Fruit fly (Drosophila melanogaster) whole organism, embryonic: Measurements from ENCODE around the gene CG11550.

Source experiments
- ATbp ChIP-seq: fragments of 200-800 bp; sonication (Bioruptor generic); optimal IDR thresholded peaks from 2 replicates; lab custom pipeline; 2017; ENCODE audit warnings: missing biosample characterization, mild to moderate bottlenecking, missing genetic modification characterization, missing genetic modification reagents
- Asciz ChIP-seq: fragments of 200-800 bp; sonication (Bioruptor generic); optimal IDR thresholded peaks from 2 replicates; lab custom pipeline; 2017; ENCODE audit warnings: missing biosample characterization, mild to moderate bottlenecking, missing genetic modification characterization, missing genetic modification reagents
- B-H1 ChIP-seq: fragments of 200-800 bp; sonication (Bioruptor generic); IDR thresholded peaks from 3 replicates; pipeline ENCODE4 v1.3.6; 2022; ENCODE audit warnings: missing biosample characterization, missing genetic modification characterization
- B-H2 ChIP-seq: fragments of 200-800 bp; sonication (Bioruptor generic); optimal IDR thresholded peaks from 2 replicates; lab custom pipeline; 2018; ENCODE audit warnings: missing biosample characterization, mild to moderate bottlenecking, missing genetic modification characterization
- C15 ChIP-seq: fragments of 200-800 bp; sonication (Bioruptor generic); IDR thresholded peaks from 3 replicates; pipeline ENCODE4 v1.3.6; 2022; ENCODE audit warnings: missing biosample characterization, missing genetic modification characterization
- CG10147 ChIP-seq: fragments of 200-800 bp; sonication (Bioruptor generic); optimal IDR thresholded peaks from 2 replicates; lab custom pipeline; 2019; ENCODE audit warnings: missing biosample characterization, mild to moderate bottlenecking, missing genetic modification characterization, moderate library complexity
- CG10366 ChIP-seq: fragments of 200-800 bp; sonication (Bioruptor generic); IDR thresholded peaks from 2 replicates; pipeline ENCODE4 v1.3.6; 2022; ENCODE audit warnings: missing biosample characterization, missing genetic modification characterization
- CG1233 ChIP-seq: fragments of 200-800 bp; sonication (Bioruptor generic); optimal IDR thresholded peaks from 4 replicates; lab custom pipeline; 2018; ENCODE audit warnings: missing biosample characterization, mild to moderate bottlenecking, missing genetic modification characterization
- CG12659 ChIP-seq: fragments of 200-800 bp; sonication (Bioruptor generic); optimal IDR thresholded peaks from 3 replicates; lab custom pipeline; 2017; ENCODE audit warnings: mild to moderate bottlenecking, missing biosample characterization, missing genetic modification reagents, missing genetic modification characterization
- CG12769 ChIP-seq: fragments of 200-800 bp; sonication (Bioruptor generic); optimal IDR thresholded peaks from 2 replicates; lab custom pipeline; 2019; ENCODE audit warnings: missing biosample characterization, mild to moderate bottlenecking, missing genetic modification characterization, moderate library complexity
- CG13894 ChIP-seq: fragments of 200-800 bp; sonication (Bioruptor generic); optimal IDR thresholded peaks from 3 replicates; lab custom pipeline; 2018; ENCODE audit warnings: missing biosample characterization, mild to moderate bottlenecking, missing genetic modification characterization, moderate library complexity
- CG14014 ChIP-seq: fragments of 200-800 bp; sonication (Bioruptor generic); IDR thresholded peaks from 2 replicates; pipeline ENCODE4 v1.3.6; 2022; ENCODE audit warnings: missing biosample characterization, missing genetic modification characterization
- CG15073 ChIP-seq: fragments of 200-800 bp; sonication (Bioruptor generic); optimal IDR thresholded peaks from 2 replicates; lab custom pipeline; 2016; ENCODE audit warnings: missing biosample characterization, missing genetic modification characterization
- CG34224 ChIP-seq: fragments of 200-800 bp; sonication (Bioruptor generic); IDR thresholded peaks from 3 replicates; pipeline ENCODE4 v1.3.6; 2022; ENCODE audit warnings: missing biosample characterization, missing genetic modification characterization; ENCODE audit not compliant: partially characterized antibody
- CG4360 ChIP-seq: fragments of 200-800 bp; sonication (Bioruptor generic); IDR thresholded peaks from 2 replicates; pipeline ENCODE4 v1.3.6; 2022; ENCODE audit warnings: missing biosample characterization, missing genetic modification characterization
- CG4424 ChIP-seq: fragments of 200-800 bp; sonication (Bioruptor generic); optimal IDR thresholded peaks from 3 replicates; lab custom pipeline; 2016; ENCODE audit warnings: missing biosample characterization, missing genetic modification characterization
- CG4730 ChIP-seq: fragments of 200-800 bp; sonication (Bioruptor generic); IDR thresholded peaks from 2 replicates; pipeline ENCODE4 v1.3.6; 2022; ENCODE audit warnings: missing biosample characterization, missing genetic modification characterization
- CG4820 ChIP-seq: fragments of 200-800 bp; sonication (Bioruptor generic); optimal IDR thresholded peaks from 3 replicates; lab custom pipeline; 2016; ENCODE audit warnings: missing biosample characterization, missing genetic modification characterization
- CG6654 ChIP-seq: fragments of 200-800 bp; sonication (Bioruptor generic); optimal IDR thresholded peaks from 2 replicates; lab custom pipeline; 2017; ENCODE audit warnings: missing biosample characterization, mild to moderate bottlenecking, missing genetic modification characterization
- CG8359 ChIP-seq: fragments of 200-800 bp; sonication (Bioruptor generic); optimal IDR thresholded peaks from 2 replicates; lab custom pipeline; 2017; ENCODE audit warnings: missing biosample characterization, mild to moderate bottlenecking, missing genetic modification characterization, borderline replicate concordance
- Dek ChIP-seq: fragments of 200-800 bp; sonication (Bioruptor generic); optimal IDR thresholded peaks from 3 replicates; lab custom pipeline; 2019; ENCODE audit warnings: missing biosample characterization, mild to moderate bottlenecking, missing genetic modification characterization, moderate library complexity
- Dip2 ChIP-seq: fragments of 200-800 bp; sonication (Bioruptor generic); IDR thresholded peaks from 2 replicates; pipeline ENCODE4 v1.3.6; 2022; ENCODE audit warnings: missing biosample characterization, missing genetic modification characterization
- E2f1 ChIP-seq: fragments of 200-800 bp; sonication (Bioruptor generic); IDR thresholded peaks from 2 replicates; pipeline ENCODE4 v1.3.6; 2022; ENCODE audit warnings: missing biosample characterization, missing genetic modification characterization
- H2.0 ChIP-seq: fragments of 200-800 bp; sonication (Bioruptor generic); IDR thresholded peaks from 2 replicates; pipeline ENCODE4 v1.3.6; 2022; ENCODE audit warnings: missing biosample characterization, missing genetic modification characterization
- HLH3B ChIP-seq: fragments of 200-800 bp; sonication (Bioruptor generic); IDR thresholded peaks from 2 replicates; pipeline ENCODE4 v1.3.6; 2022; ENCODE audit warnings: missing biosample characterization, missing genetic modification characterization
- Hsf ChIP-seq: fragments of 200-800 bp; sonication (Bioruptor generic); optimal IDR thresholded peaks from 3 replicates; lab custom pipeline; 2016; ENCODE audit warnings: missing biosample characterization, missing genetic modification characterization
- Max ChIP-seq: fragments of 200-800 bp; sonication (Bioruptor generic); optimal IDR thresholded peaks from 2 replicates; lab custom pipeline; 2016; ENCODE audit warnings: missing biosample characterization, mild to moderate bottlenecking, missing genetic modification characterization
- Optix ChIP-seq: fragments of 200-800 bp; sonication (Bioruptor generic); IDR thresholded peaks from 3 replicates; pipeline ENCODE4 v1.3.6; 2022; ENCODE audit warnings: missing biosample characterization, missing genetic modification characterization
- Trl ChIP-seq, 3 experiments: fragments of >200 bp in 2 of 3; fragments of 200-800 bp in 1 of 3; sonication (Bioruptor generic) in 1 of 3; optimal IDR thresholded peaks; 2 replicates in 1 of 3; 3 replicates in 2 of 3; lab custom pipeline; 2016 to 2017; ENCODE audit warnings: missing biosample characterization in 1 of 3, missing genetic modification characterization in 1 of 3
- ab ChIP-seq: fragments of 200-800 bp; sonication (Bioruptor generic); optimal IDR thresholded peaks from 2 replicates; lab custom pipeline; 2016; ENCODE audit warnings: missing biosample characterization, missing genetic modification characterization
- ase ChIP-seq: fragments of 200-800 bp; sonication (Bioruptor generic); IDR thresholded peaks from 3 replicates; pipeline ENCODE4 v1.3.6; 2022; ENCODE audit warnings: missing biosample characterization, missing genetic modification characterization
- crol ChIP-seq: fragments of 200-800 bp; sonication (Bioruptor generic); IDR thresholded peaks from 2 replicates; pipeline ENCODE4 v1.3.6; 2022; ENCODE audit warnings: missing biosample characterization, missing genetic modification characterization
- fd3F ChIP-seq: fragments of 200-800 bp; sonication (Bioruptor generic); optimal IDR thresholded peaks from 2 replicates; lab custom pipeline; 2018; ENCODE audit warnings: missing biosample characterization, mild to moderate bottlenecking, missing genetic modification characterization, moderate library complexity
- gce ChIP-seq: fragments of 200-800 bp; sonication (Bioruptor generic); IDR thresholded peaks from 3 replicates; pipeline ENCODE4 v1.3.6; 2022; ENCODE audit warnings: missing biosample characterization, missing genetic modification characterization
- gsb ChIP-seq: fragments of 200-800 bp; sonication (Bioruptor generic); IDR thresholded peaks from 2 replicates; pipeline ENCODE4 v1.3.6; 2022; ENCODE audit warnings: missing biosample characterization, missing genetic modification characterization
- lmd ChIP-seq: fragments of 200-800 bp; sonication (Bioruptor generic); IDR thresholded peaks from 2 replicates; pipeline ENCODE4 v1.3.6; 2022; ENCODE audit warnings: missing biosample characterization, missing genetic modification characterization
- lola ChIP-seq, 3 experiments: fragments of >200 bp in 2 of 3; fragments of 200-800 bp in 1 of 3; sonication (Bioruptor generic) in 1 of 3; optimal IDR thresholded peaks; 2 replicates each; lab custom pipeline; 2017 to 2019; ENCODE audit warnings: missing biosample characterization in 3 of 3, missing genetic modification characterization in 3 of 3, mild to moderate bottlenecking in 1 of 3, moderate library complexity in 1 of 3
- otp ChIP-seq: fragments of 200-800 bp; sonication (Bioruptor generic); IDR thresholded peaks from 3 replicates; pipeline ENCODE4, ENCODE4 v1.3.6; 2022; ENCODE audit warnings: missing biosample characterization, missing genetic modification characterization
- p53 ChIP-seq: fragments of 200-800 bp; sonication (Bioruptor generic); optimal IDR thresholded peaks from 2 replicates; lab custom pipeline; 2016; ENCODE audit warnings: missing biosample characterization, missing genetic modification characterization
- pfk ChIP-seq: fragments of 200-800 bp; sonication (Bioruptor generic); optimal IDR thresholded peaks from 2 replicates; lab custom pipeline; 2018; ENCODE audit warnings: missing biosample characterization, mild to moderate bottlenecking, missing genetic modification characterization, moderate library complexity
- phol ChIP-seq: fragments of 200-800 bp; sonication (Bioruptor generic); optimal IDR thresholded peaks from 3 replicates; lab custom pipeline; 2018; ENCODE audit warnings: missing biosample characterization, mild to moderate bottlenecking, missing genetic modification characterization, moderate library complexity
- ssp ChIP-seq: fragments of 200-800 bp; sonication (Bioruptor generic); IDR thresholded peaks from 2 replicates; pipeline ENCODE4 v1.3.6; 2022; ENCODE audit warnings: missing biosample characterization, missing genetic modification characterization
- twi ChIP-seq: fragments of 200-800 bp; optimal IDR thresholded peaks from 2 replicates; lab custom pipeline; 2019; ENCODE audit warnings: missing biosample characterization, mild to moderate bottlenecking, missing genetic modification characterization, moderate library complexity
- z ChIP-seq: fragments of 200-800 bp; sonication (Bioruptor generic); IDR thresholded peaks from 3 replicates; pipeline ENCODE4 v1.3.6; 2022; ENCODE audit warnings: missing biosample characterization, missing genetic modification characterization
- zen2 ChIP-seq: fragments of 200-800 bp; sonication (Bioruptor generic); IDR thresholded peaks from 3 replicates; pipeline ENCODE4 v1.3.6; 2022; ENCODE audit warnings: missing biosample characterization, missing genetic modification characterization; ENCODE audit not compliant: partially characterized antibody
- zfh1 ChIP-seq: fragments of 200-800 bp; sonication (Bioruptor generic); IDR thresholded peaks from 3 replicates; pipeline ENCODE4 v1.3.6; 2022; ENCODE audit warnings: missing biosample characterization, missing genetic modification characterization

The CG11550 gene

DNA sequence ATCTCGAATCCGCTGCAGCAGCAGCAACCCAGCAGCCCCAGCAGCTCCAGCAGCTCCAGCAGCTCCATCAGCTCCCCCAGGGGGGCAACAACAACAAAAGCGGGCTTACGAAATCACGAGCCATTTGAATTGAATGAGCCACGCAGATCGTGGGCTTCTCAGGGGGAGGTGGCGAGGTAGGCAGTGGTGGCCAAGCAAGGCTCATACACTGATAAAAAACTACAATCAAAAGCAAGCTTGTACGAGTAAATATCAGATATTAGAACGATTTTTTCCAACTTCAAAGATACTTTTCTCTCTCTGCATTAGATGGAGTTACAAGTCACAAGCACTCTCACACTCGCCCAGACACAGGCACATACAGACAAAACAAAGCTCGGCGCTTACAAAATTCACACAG is 29.5 kb upstream of the CG11550 start (continued):
- peak; percentile 53; the same call in 1 of the 2 replicates for TF ChIP-seq E2f1 (GFP tag; lab: Robert Waterston, UW)
- TF ChIP-seq CG10147 (GFP tag; lab: Kevin White, UChicago) = no peak
- peak; percentile 15; the same call in 1 of the 3 replicates for TF ChIP-seq B-H1 (GFP tag; lab: Robert Waterston, UW)
- TF ChIP-seq twi (tag; lab: Kevin White, UChicago) = no peak
- no peak for TF ChIP-seq CG34224 (GFP tag; lab: Robert Waterston, UW)
- no peak for TF ChIP-seq B-H2 (GFP tag; lab: Kevin White, UChicago)
- TF ChIP-seq pfk = no peak
- TF ChIP-seq CG4424 (GFP tag; lab: Kevin White, UChicago) = peak; percentile 43
- no peak for TF ChIP-seq CG13894 (tag; lab: Kevin White, UChicago)
- TF ChIP-seq ase (GFP tag; lab: Robert Waterston, UW) = peak; percentile 34; the same call in 1 of the 3 replicates
- TF ChIP-seq CG4820 (GFP tag; lab: Kevin White, UChicago) = peak; percentile 10
- TF ChIP-seq lmd (GFP tag; lab: Robert Waterston, UW) = peak; percentile 46; the same call in 1 of the 2 replicates
- TF ChIP-seq Trl (optimal IDR thresholded peaks at IDR 0.05; lab: Kevin White, UChicago) = no peak
- TF ChIP-seq Trl (GFP tag; optimal IDR thresholded peaks at IDR 0.05; lab: Kevin White, UChicago) = no peak
- TF ChIP-seq p53 = no peak
- peak; percentile 1 for TF ChIP-seq ATbp (GFP tag; lab: Kevin White, UChicago)
- TF ChIP-seq ab = no peak
- no peak for TF ChIP-seq CG8359 (GFP tag; lab: Kevin White, UChicago)
- TF ChIP-seq H2.0 (GFP tag; lab: Robert Waterston, UW) = 0 out of 2 replicates have a peak, but pooled peaks have one; percentile 23
- TF ChIP-seq CG10366 (GFP tag; lab: Robert Waterston, UW) = peak; percentile 54
- TF ChIP-seq CG14014 = no peak
- TF ChIP-seq CG12659 = no peak
- no peak for TF ChIP-seq CG1233 (GFP tag; lab: Kevin White, UChicago)
- no peak for TF ChIP-seq CG15073
- TF ChIP-seq zfh1 (GFP tag; lab: Robert Waterston, UW) = 0 out of 3 replicates have a peak, but pooled peaks have one; percentile 17
- no peak for TF ChIP-seq Dip2 (GFP tag; lab: Robert Waterston, UW)
- TF ChIP-seq Hsf (GFP tag; lab: Kevin White, UChicago) = no peak
- TF ChIP-seq Asciz (GFP tag; lab: Kevin White, UChicago) = peak; percentile 27
- peak; percentile 72 for TF ChIP-seq crol (GFP tag; lab: Robert Waterston, UW)
- TF ChIP-seq CG4730 (GFP tag; lab: Robert Waterston, UW) = 0 out of 2 replicates have a peak, but pooled peaks have one; percentile 4
- 0 out of 3 replicates have a peak, but pooled peaks have one; percentile 25 for TF ChIP-seq otp (GFP tag; lab: Robert Waterston, UW)
- TF ChIP-seq C15 (GFP tag; lab: Robert Waterston, UW) = 0 out of 3 replicates have a peak, but pooled peaks have one; percentile 7
- 0 out of 2 replicates have a peak, but pooled peaks have one; percentile 6 for TF ChIP-seq ssp (GFP tag; lab: Robert Waterston, UW)
- TF ChIP-seq CG4360 (GFP tag; lab: Robert Waterston, UW) = peak; percentile 75
- peak; percentile 23 for TF ChIP-seq phol
- no peak for TF ChIP-seq fd3F (GFP tag; lab: Kevin White, UChicago)
- 0 out of 3 replicates have a peak, but pooled peaks have one; percentile 20 for TF ChIP-seq Optix (GFP tag; lab: Robert Waterston, UW)
- peak; percentile 42; the same call in 2 of the 3 replicates for TF ChIP-seq gce
- 0 out of 2 replicates have a peak, but pooled peaks have one; percentile 32 for TF ChIP-seq HLH3B

DNA sequence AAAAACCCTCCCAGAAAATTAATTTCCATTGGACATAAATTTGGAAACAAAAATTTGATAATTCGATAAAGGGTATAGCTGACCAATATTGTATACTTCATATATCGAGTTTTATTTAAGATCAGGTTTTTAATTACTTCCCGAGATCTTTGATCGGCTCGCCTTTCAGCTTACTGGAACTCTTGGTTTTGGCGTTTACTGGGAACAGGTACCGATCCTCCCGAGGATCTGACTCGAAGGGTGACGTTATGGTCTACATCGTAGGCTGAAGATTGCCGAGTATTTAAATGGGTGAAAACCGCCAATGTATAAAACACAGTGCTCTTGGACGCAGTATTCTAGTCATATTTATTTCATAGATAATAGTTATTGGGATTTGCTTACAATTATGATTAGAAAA is 28.6 kb upstream of the CG11550 start, which contains the start of gene CG42693:
Gene CG42693, minus strand, starts transcription at position 101 of the 400 bp plus-strand sequence.
- TF ChIP-seq lola (GFP tag; optimal IDR thresholded peaks at IDR 0.05; lab: Kevin White, UChicago) (no peak), Max (GFP tag; lab: Kevin White, UChicago) (no peak), CG12769 (tag; lab: Kevin White, UChicago) (no peak), gsb (GFP tag; lab: Robert Waterston, UW) (no peak), CG6654 (no peak), Dek (tag; lab: Kevin White, UChicago) (no peak), z (GFP tag; lab: Robert Waterston, UW) (no peak), zen2 (GFP tag; lab: Robert Waterston, UW) (no peak)
